Worm (Caenorhabditis elegans): ENCODE data around the gene R148.4.

- TF ChIP-seq T22C8.4 (GFP tag; IDR thresholded peaks at IDR 0.05) = no peak
- TF ChIP-seq cog-1 (tag; optimal IDR thresholded peaks at IDR 0.05) = no peak
- TF ChIP-seq ztf-29 (GFP tag; IDR thresholded peaks at IDR 0.05) = no peak
- TF ChIP-seq klf-2 (GFP tag; conservative IDR thresholded peaks at IDR 0.05) = no peak
- no peak for TF ChIP-seq tab-1 (GFP tag; IDR thresholded peaks at IDR 0.05)
Measured at ce11 chrIII:3185980-3186379, 14.6 kb downstream of the R148.4 start, which contains the start of gene mks-1.

All from whole organism, midembryonic.